Fruit fly (Drosophila melanogaster): ENCODE measurements around the gene CG11693.
A peak's percentile ranks its signal among the peaks of the same experiment; 100 is the strongest.

CG11693 gene

DNA sequence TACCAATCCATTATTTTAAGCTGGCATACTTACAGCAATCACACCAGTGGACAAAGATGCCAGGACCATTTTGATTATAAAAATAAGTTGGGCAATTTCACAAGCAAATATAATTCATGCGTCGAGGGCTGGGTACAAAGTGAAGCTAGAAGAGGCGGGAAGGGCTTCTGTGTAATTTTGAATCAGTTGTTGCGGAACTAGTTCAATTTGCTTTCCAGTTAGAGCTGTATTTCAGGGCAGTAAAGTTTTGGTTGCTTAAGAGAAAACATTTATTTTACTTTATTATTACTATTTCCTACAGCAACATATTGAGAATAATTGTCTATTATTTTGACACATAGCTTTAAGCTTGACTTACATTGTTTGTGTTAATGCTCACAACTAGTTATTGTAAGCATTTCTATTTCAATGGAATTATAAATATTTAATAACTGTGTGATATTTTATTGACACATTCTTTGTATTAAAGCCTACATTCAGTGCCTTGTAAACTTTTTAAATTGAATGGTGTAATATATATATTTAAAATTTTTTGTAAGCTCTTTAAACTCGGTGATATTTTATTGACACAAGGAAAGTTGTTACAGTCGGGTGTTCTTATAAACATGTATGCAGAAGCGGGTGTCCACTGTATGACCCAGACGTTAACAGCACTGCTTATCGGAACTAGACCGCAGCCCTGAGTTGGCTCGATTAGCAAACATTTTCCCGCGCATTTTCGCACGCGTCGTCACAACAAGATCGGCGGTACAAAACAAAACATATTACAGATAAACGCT is 46.1 kb downstream of the CG11693 start, which contains the start of the genes RPA1 and Mcm2 (continued):
- TF ChIP-seq lmd (GFP tag; IDR thresholded peaks at IDR 0.05) (peak; percentile 82), CG15011 (GFP tag; optimal IDR thresholded peaks at IDR 0.05) (no peak), CG10565 (GFP tag; optimal IDR thresholded peaks at IDR 0.05) (no peak), amos (GFP tag; IDR thresholded peaks at IDR 0.05; ENCODE audit: partially characterized antibody) (peak; percentile 48), cg (GFP tag; optimal IDR thresholded peaks at IDR 0.05) (no peak), sr (GFP tag; IDR thresholded peaks at IDR 0.05) (peak; percentile 52; the same call in 1 of the 3 replicates), Doc3 (GFP tag; IDR thresholded peaks at IDR 0.05; ENCODE audit: partially characterized antibody) (no peak), Nf-YB (GFP tag; optimal IDR thresholded peaks at IDR 0.05) (peak; percentile 51), CG14050 (GFP tag; IDR thresholded peaks at IDR 0.05) (peak; percentile 23; the same call in 1 of the 3 replicates), gt (GFP tag; IDR thresholded peaks at IDR 0.05) (no peak), H15 (GFP tag; IDR thresholded peaks at IDR 0.05) (peak; percentile 79; the same call in 2 of the 3 replicates), Dp (GFP tag; optimal IDR thresholded peaks at IDR 0.05) (peak; percentile 76), CG4730 (GFP tag; IDR thresholded peaks at IDR 0.05) (peak; percentile 49), sens-2 (GFP tag; IDR thresholded peaks at IDR 0.05) (peak; percentile 56; the same call in 1 of the 2 replicates), Hr39 (optimal IDR thresholded peaks at IDR 0.05) (no peak), E2f2 (GFP tag; IDR thresholded peaks at IDR 0.05) (peak; percentile 73), CG7556 (GFP tag; optimal IDR thresholded peaks at IDR 0.05) (peak; percentile 75), maf-S (GFP tag; optimal IDR thresholded peaks at IDR 0.05) (peak; percentile 23), B-H2 (GFP tag; optimal IDR thresholded peaks at IDR 0.05) (peak; percentile 68), knrl (GFP tag; IDR thresholded peaks at IDR 0.05; ENCODE audit: partially characterized antibody) (no peak; the same call in 2 of the 3 replicates), CG7745 (tag; optimal IDR thresholded peaks at IDR 0.05) (no peak), peb (GFP tag; IDR thresholded peaks at IDR 0.05) (peak; percentile 32; the same call in 1 of the 2 replicates), bigmax (GFP tag; optimal IDR thresholded peaks at IDR 0.05) (no peak), mld (GFP tag; IDR thresholded peaks at IDR 0.05; ENCODE audit: partially characterized antibody) (no peak), Gsc (GFP tag; IDR thresholded peaks at IDR 0.05) (0 out of 2 replicates have a peak, but pooled peaks have one; percentile 53), ab (GFP tag; optimal IDR thresholded peaks at IDR 0.05) (no peak), CG3726 (GFP tag; IDR thresholded peaks at IDR 0.05) (peak; percentile 70; the same call in 1 of the 3 replicates), nerfin-2 (GFP tag; IDR thresholded peaks at IDR 0.05; ENCODE audit: partially characterized antibody) (no peak), Doc2 (GFP tag; IDR thresholded peaks at IDR 0.05) (peak; percentile 34; the same call in 1 of the 2 replicates), CG4404 (GFP tag; IDR thresholded peaks at IDR 0.05) (peak; percentile 65), CG7372 (GFP tag; IDR thresholded peaks at IDR 0.05) (peak; percentile 72; the same call in 1 of the 2 replicates), Elba2 (GFP tag; optimal IDR thresholded peaks at IDR 0.05) (no peak), CG18011 (GFP tag; optimal IDR thresholded peaks at IDR 0.05) (peak; percentile 35), CG14965 (GFP tag; optimal IDR thresholded peaks at IDR 0.05; ENCODE audit: borderline replicate concordance) (no peak), CG5180 (GFP tag; optimal IDR thresholded peaks at IDR 0.05) (no peak), CG11560 (tag; IDR thresholded peaks at IDR 0.05) (peak; percentile 53; the same call in 1 of the 3 replicates), lov (optimal IDR thresholded peaks at IDR 0.05) (no peak), lov (GFP tag; IDR thresholded peaks at IDR 0.05) (no peak), Lpt (GFP tag; optimal IDR thresholded peaks at IDR 0.05) (no peak), CG11504 (tag; optimal IDR thresholded peaks at IDR 0.05) (peak; percentile 83), Asciz (GFP tag; optimal IDR thresholded peaks at IDR 0.05) (no peak), Optix (GFP tag; IDR thresholded peaks at IDR 0.05) (no peak; the same call in 2 of the 3 replicates), CG17912 (GFP tag; optimal IDR thresholded peaks at IDR 0.05) (no peak), prd (optimal IDR thresholded peaks at IDR 0.05) (no peak), prd (GFP tag; IDR thresholded peaks at IDR 0.05) (peak; percentile 88), CG30431 (GFP tag; optimal IDR thresholded peaks at IDR 0.05) (peak; percentile 69), tup (GFP tag; optimal IDR thresholded peaks at IDR 0.05) (peak; percentile 33), CG6272 (GFP tag; IDR thresholded peaks at IDR 0.05) (peak; percentile 79), cato (GFP tag; optimal IDR thresholded peaks at IDR 0.05; ENCODE audit: borderline replicate concordance) (peak; percentile 47)

Measured in whole organism, embryonic.